Fruit fly (Drosophila melanogaster) whole organism, adult: ENCODE results near the gene PIG-C.

Source experiments
- CG11617 ChIP-seq: fragments of 200-800 bp; sonication (Bioruptor generic); optimal IDR thresholded peaks from 2 replicates; lab custom pipeline; 2017; ENCODE audit warnings: mild to moderate bottlenecking, missing biosample characterization, missing genetic modification reagents, missing genetic modification characterization
- CG12768 ChIP-seq: fragments of 200-800 bp; sonication (Bioruptor generic); optimal IDR thresholded peaks from 2 replicates; lab custom pipeline; 2017; ENCODE audit warnings: missing biosample characterization, missing genetic modification characterization, mild to moderate bottlenecking, moderate library complexity, missing genetic modification reagents
- CG14711 ChIP-seq: fragments of 200-800 bp; sonication (Bioruptor generic); optimal IDR thresholded peaks from 2 replicates; lab custom pipeline; 2018; ENCODE audit warnings: missing biosample characterization, mild to moderate bottlenecking, missing genetic modification characterization, moderate library complexity
- CG1620 ChIP-seq: fragments of 200-800 bp; sonication (Bioruptor generic); optimal IDR thresholded peaks from 2 replicates; lab custom pipeline; 2016; ENCODE audit warnings: missing biosample characterization, missing genetic modification characterization
- CG33017 ChIP-seq: fragments of 200-800 bp; sonication (Bioruptor generic); optimal IDR thresholded peaks from 2 replicates; lab custom pipeline; 2018; ENCODE audit warnings: missing biosample characterization, mild to moderate bottlenecking, missing genetic modification characterization, moderate library complexity
- CG5204 ChIP-seq: fragments of 200-800 bp; sonication (Bioruptor generic); optimal IDR thresholded peaks from 2 replicates; lab custom pipeline; 2016; ENCODE audit warnings: missing biosample characterization, missing genetic modification characterization
- CG7045 ChIP-seq: fragments of 200-800 bp; sonication (Bioruptor generic); optimal IDR thresholded peaks from 2 replicates; lab custom pipeline; 2017; ENCODE audit warnings: missing biosample characterization, mild to moderate bottlenecking, missing genetic modification characterization
- CG7101 ChIP-seq: fragments of 200-800 bp; sonication (Bioruptor generic); optimal IDR thresholded peaks from 2 replicates; lab custom pipeline; 2018; ENCODE audit warnings: missing biosample characterization, mild to moderate bottlenecking, missing genetic modification characterization, moderate library complexity
- Clk ChIP-seq: fragments of 200-800 bp; sonication (Bioruptor generic); optimal IDR thresholded peaks from 2 replicates; lab custom pipeline; 2017; ENCODE audit warnings: missing biosample characterization, missing genetic modification characterization
- Crg-1 ChIP-seq: fragments of 200-800 bp; sonication (Bioruptor generic); optimal IDR thresholded peaks from 2 replicates; lab custom pipeline; 2016; ENCODE audit warnings: missing biosample characterization, missing genetic modification characterization
- Hr96 ChIP-seq: fragments of 200-800 bp; sonication (Bioruptor generic); optimal IDR thresholded peaks from 2 replicates; lab custom pipeline; 2016; ENCODE audit warnings: missing biosample characterization, missing genetic modification characterization
- Mnt ChIP-seq: fragments of 200-800 bp; sonication (Bioruptor generic); optimal IDR thresholded peaks from 2 replicates; lab custom pipeline; 2016; ENCODE audit warnings: missing biosample characterization, mild to moderate bottlenecking, missing genetic modification characterization
- bab1 ChIP-seq: fragments of 200-800 bp; sonication (Bioruptor generic); optimal IDR thresholded peaks from 3 replicates; lab custom pipeline; 2019; ENCODE audit warnings: missing biosample characterization, mild to moderate bottlenecking, missing genetic modification characterization, moderate library complexity
- cic ChIP-seq: fragments of 200-800 bp; sonication (Bioruptor generic); optimal IDR thresholded peaks from 2 replicates; lab custom pipeline; 2017; ENCODE audit warnings: missing biosample characterization, mild to moderate bottlenecking, missing genetic modification characterization, moderate library complexity
- cnc ChIP-seq, 2 experiments: fragments of >200 bp; optimal IDR thresholded peaks; 2 replicates each; lab custom pipeline; 2017
- kay ChIP-seq: fragments of 200-800 bp; sonication (Bioruptor generic); peaks from one replicate; lab custom pipeline; 2016; ENCODE audit warnings: missing biosample characterization, missing genetic modification characterization, borderline replicate concordance
- ovo ChIP-seq: fragments of 200-800 bp; sonication (Bioruptor generic); optimal IDR thresholded peaks from 2 replicates; lab custom pipeline; 2016; ENCODE audit warnings: missing biosample characterization, missing genetic modification characterization
- tj ChIP-seq: fragments of 200-800 bp; sonication (Bioruptor generic); optimal IDR thresholded peaks from 3 replicates; lab custom pipeline; 2017; ENCODE audit warnings: missing biosample characterization, mild to moderate bottlenecking, missing genetic modification characterization, moderate library complexity

Gene PIG-C

dm6 chr3L:3348956-3349824 lies 30.2 kb upstream of the PIG-C start:
- no peak for TF ChIP-seq kay (GFP tag; lab: Kevin White, UChicago)
- TF ChIP-seq tj (GFP tag; lab: Kevin White, UChicago) = no peak
- TF ChIP-seq Clk = no peak
- TF ChIP-seq CG7045 = peak; percentile 1
- no peak for TF ChIP-seq Mnt (GFP tag; lab: Kevin White, UChicago)
- peak; percentile 54 for TF ChIP-seq cic (GFP tag; lab: Kevin White, UChicago)
- TF ChIP-seq CG12768 (GFP tag; lab: Kevin White, UChicago) = peak; percentile 13
- no peak for TF ChIP-seq Hr96 (GFP tag; lab: Kevin White, UChicago)
- TF ChIP-seq CG33017 (tag; lab: Kevin White, UChicago) = peak; percentile 24
- no peak for TF ChIP-seq CG5204
- TF ChIP-seq ovo = no peak
- peak; percentile 13 for TF ChIP-seq CG11617 (GFP tag; lab: Kevin White, UChicago)

- TF ChIP-seq Clk (no peak), bab1 (GFP tag; lab: Kevin White, UChicago) (no peak)
Observed at dm6 chr3L:3346294-3346693, 27.3 kb upstream of the PIG-C start.

- no peak for TF ChIP-seq CG7045
- TF ChIP-seq tj (GFP tag; lab: Kevin White, UChicago) = peak; percentile 80
Observed at dm6 chr3L:3344528-3344927, 25.5 kb upstream of the PIG-C start.

dm6 chr3L:3343260-3343659 lies 24.2 kb upstream of the PIG-C start:
- TF ChIP-seq cnc (optimal IDR thresholded peaks at IDR 0.05; lab: Kevin White, UChicago) (no peak), CG5204 (no peak), Clk (no peak), CG14711 (no peak), tj (GFP tag; lab: Kevin White, UChicago) (no peak), cic (GFP tag; lab: Kevin White, UChicago) (no peak), CG33017 (tag; lab: Kevin White, UChicago) (no peak), kay (GFP tag; lab: Kevin White, UChicago) (peak; percentile 48), CG11617 (GFP tag; lab: Kevin White, UChicago) (no peak)

- TF ChIP-seq kay (GFP tag; lab: Kevin White, UChicago) = no peak
- peak; percentile 66 for TF ChIP-seq tj (GFP tag; lab: Kevin White, UChicago)
Observed at dm6 chr3L:3342307-3342940, 23.4 kb upstream of the PIG-C start.

- TF ChIP-seq CG14711 (peak; percentile 4), CG5204 (no peak), Clk (no peak), cnc (optimal IDR thresholded peaks at IDR 0.05; lab: Kevin White, UChicago) (no peak), ovo (no peak), CG7101 (tag; lab: Kevin White, UChicago) (peak; percentile 10), tj (GFP tag; lab: Kevin White, UChicago) (peak; percentile 22), kay (GFP tag; lab: Kevin White, UChicago) (peak; percentile 45)
Observed at dm6 chr3L:3339695-3340226, 20.7 kb upstream of the PIG-C start.

dm6 chr3L:3338882-3339590 lies 20.0 kb upstream of the PIG-C start:
- TF ChIP-seq bab1 (GFP tag; lab: Kevin White, UChicago) (no peak), CG14711 (peak; percentile 6), CG7101 (tag; lab: Kevin White, UChicago) (no peak)

dm6 chr3L:3338028-3338855 lies 19.2 kb upstream of the PIG-C start:
- TF ChIP-seq Mnt (GFP tag; lab: Kevin White, UChicago) (peak; percentile 14), Clk (no peak), CG33017 (tag; lab: Kevin White, UChicago) (no peak), ovo (peak; percentile 97), CG12768 (GFP tag; lab: Kevin White, UChicago) (no peak), tj (GFP tag; lab: Kevin White, UChicago) (no peak), kay (GFP tag; lab: Kevin White, UChicago) (peak; percentile 10), Crg-1 (GFP tag; lab: Kevin White, UChicago) (peak; percentile 17), CG1620 (no peak), CG14711 (no peak), cnc (optimal IDR thresholded peaks at IDR 0.05; lab: Kevin White, UChicago) (no peak), Hr96 (GFP tag; lab: Kevin White, UChicago) (no peak), CG11617 (GFP tag; lab: Kevin White, UChicago) (no peak)
